Fruit fly (Drosophila melanogaster): ENCODE data around the gene SdhBL.

DNA sequence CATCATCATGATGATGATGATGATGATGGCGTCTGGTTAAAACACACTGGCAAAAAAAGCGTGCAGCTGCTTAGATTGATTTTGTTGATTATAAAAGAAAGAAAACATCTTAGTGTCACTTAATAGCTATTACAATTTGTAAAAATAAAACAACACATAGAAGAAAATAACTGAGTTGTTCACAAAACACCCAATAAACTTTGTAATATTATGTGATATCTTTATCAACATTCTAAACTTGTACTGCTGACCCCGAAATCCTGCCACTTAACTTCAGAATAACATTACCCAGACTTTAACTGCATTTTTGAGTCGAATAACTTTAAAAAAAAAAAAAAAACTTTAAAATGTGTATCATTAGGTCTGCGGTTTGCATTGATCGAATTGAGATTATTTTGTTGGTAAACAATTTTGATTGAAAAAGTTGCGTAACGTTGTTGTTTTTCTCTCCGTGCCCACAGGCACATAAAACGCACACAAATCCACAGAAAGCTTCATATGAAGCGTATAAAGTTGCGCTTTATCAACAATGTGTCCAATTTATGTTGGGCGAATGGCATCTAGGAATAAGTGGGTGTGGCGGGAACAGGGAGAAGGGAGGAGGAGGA lies 25.3 kb downstream of the SdhBL start:
- TF ChIP-seq Bteb2 (GFP tag; optimal IDR thresholded peaks at IDR 0.05): no peak
- no peak for TF ChIP-seq ase (GFP tag; IDR thresholded peaks at IDR 0.05)

Measured in whole organism, embryonic.